Fruit fly (Drosophila melanogaster): ENCODE results near the gene CG31415.
A peak's percentile ranks its signal among the peaks of the same experiment; 100 is the strongest.

CG31415 gene

DNA sequence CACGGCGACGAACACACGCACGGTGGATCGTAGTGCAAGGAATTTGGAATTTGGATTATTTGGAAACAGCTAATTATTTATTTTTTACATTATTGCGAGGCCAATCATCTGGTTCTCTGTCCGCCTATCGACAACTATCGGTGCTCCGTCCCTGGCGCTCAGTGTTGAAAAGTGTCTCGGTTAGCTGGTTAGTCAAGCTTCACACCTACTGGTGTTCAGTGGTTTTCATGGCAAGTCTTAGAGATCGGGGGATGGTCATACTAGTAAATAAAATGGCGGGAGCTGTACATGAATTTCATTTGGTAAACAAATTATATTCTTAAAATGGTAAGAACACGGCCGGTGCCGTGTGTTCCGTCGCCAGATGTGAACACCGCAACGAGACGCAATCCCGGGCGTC lies 32.4 kb upstream of the CG31415 start, which contains the start of the genes trbd and dmt (continued):
- TF ChIP-seq slp2 (GFP tag; optimal IDR thresholded peaks at IDR 0.05) (peak; percentile 39), CG9876 (GFP tag; optimal IDR thresholded peaks at IDR 0.05) (peak; percentile 76), Neu2 (GFP tag; optimal IDR thresholded peaks at IDR 0.05; ENCODE audit: borderline replicate concordance) (no peak), Hr51 (GFP tag; optimal IDR thresholded peaks at IDR 0.05) (peak in 1 of 2 experiments; percentile 74), peb (GFP tag; IDR thresholded peaks at IDR 0.05) (no peak), bbx (GFP tag; IDR thresholded peaks at IDR 0.05; ENCODE audit: partially characterized antibody) (no peak), lmd (GFP tag; IDR thresholded peaks at IDR 0.05) (no peak), Gug (GFP tag; IDR thresholded peaks at IDR 0.05) (no peak), gcm (GFP tag; optimal IDR thresholded peaks at IDR 0.05) (no peak), pfk (GFP tag; optimal IDR thresholded peaks at IDR 0.05) (no peak), dm (GFP tag; optimal IDR thresholded peaks at IDR 0.05) (peak; percentile 78), Stat92E (GFP tag; optimal IDR thresholded peaks at IDR 0.05) (peak in 1 of 3 experiments; percentile 64), pzg (GFP tag; optimal IDR thresholded peaks at IDR 0.05) (peak; percentile 100), nom (GFP tag; optimal IDR thresholded peaks at IDR 0.05) (no peak), CG32532 (GFP tag; IDR thresholded peaks at IDR 0.05) (no peak), sr (GFP tag; IDR thresholded peaks at IDR 0.05) (no peak), Eip74EF (GFP tag; optimal IDR thresholded peaks at IDR 0.05) (no peak), CG7271 (tag; optimal IDR thresholded peaks at IDR 0.05) (no peak), CG7839 (tag; optimal IDR thresholded peaks at IDR 0.05) (no peak), sug (tag; optimal IDR thresholded peaks at IDR 0.05) (no peak), vvl (GFP tag; IDR thresholded peaks at IDR 0.05) (no peak), gfzf (GFP tag; optimal IDR thresholded peaks at IDR 0.05) (peak; percentile 99), CG30020 (tag; optimal IDR thresholded peaks at IDR 0.05) (no peak), CG16815 (GFP tag; optimal IDR thresholded peaks at IDR 0.05) (peak; percentile 12), CG33557 (GFP tag; optimal IDR thresholded peaks at IDR 0.05) (no peak), lbe (GFP tag; optimal IDR thresholded peaks at IDR 0.05) (no peak), CG11504 (tag; optimal IDR thresholded peaks at IDR 0.05) (no peak), Dip3 (GFP tag; optimal IDR thresholded peaks at IDR 0.05) (peak; percentile 85), CG42726 (GFP tag; IDR thresholded peaks at IDR 0.05; ENCODE audit: partially characterized antibody) (no peak), croc (GFP tag; conservative IDR thresholded peaks at IDR 0.05) (0 out of 3 replicates have a peak, but pooled peaks have one; percentile 13), CG3995 (GFP tag; optimal IDR thresholded peaks at IDR 0.05) (peak; percentile 52), CG32772 (GFP tag; IDR thresholded peaks at IDR 0.05) (no peak), yki (optimal IDR thresholded peaks at IDR 0.05) (no peak), PHDP (tag; optimal IDR thresholded peaks at IDR 0.05) (no peak), seq (GFP tag; IDR thresholded peaks at IDR 0.05) (no peak), CG11247 (GFP tag; IDR thresholded peaks at IDR 0.05) (no peak), ranshi (GFP tag; IDR thresholded peaks at IDR 0.05) (no peak), CG9215 (GFP tag; IDR thresholded peaks at IDR 0.05) (no peak), trem (tag; optimal IDR thresholded peaks at IDR 0.05) (peak; percentile 78), CG6791 (GFP tag; IDR thresholded peaks at IDR 0.05; ENCODE audit: partially characterized antibody) (no peak), CG11093 (GFP tag; IDR thresholded peaks at IDR 0.05) (no peak), bowl (GFP tag; IDR thresholded peaks at IDR 0.05) (no peak), run (tag; optimal IDR thresholded peaks at IDR 0.05) (no peak), Mad (GFP tag; optimal IDR thresholded peaks at IDR 0.05) (peak; percentile 58), NFAT (GFP tag; IDR thresholded peaks at IDR 0.05) (no peak), bigmax (GFP tag; optimal IDR thresholded peaks at IDR 0.05) (peak; percentile 63), CG12104 (GFP tag; optimal IDR thresholded peaks at IDR 0.05) (no peak), phol (tag; optimal IDR thresholded peaks at IDR 0.05) (peak; percentile 99), CG9797 (GFP tag; optimal IDR thresholded peaks at IDR 0.05) (peak; percentile 96), CG33213 (GFP tag; optimal IDR thresholded peaks at IDR 0.05) (peak; percentile 92), inv (GFP tag; IDR thresholded peaks at IDR 0.05; ENCODE audit: partially characterized antibody) (no peak)
